Worm (Caenorhabditis elegans) whole organism, L4 larva: Measurements from ENCODE around the gene F55A11.1.

ENCODE experiments used
- F10B5.3 ChIP-seq: sonication (generic microtip); optimal IDR thresholded peaks from 2 replicates; lab custom pipeline; 2016; ENCODE audit warnings: mild to moderate bottlenecking, missing genetic modification characterization, missing compliant biosample characterization
- F37D6.2 ChIP-seq: sonication (generic microtip); optimal IDR thresholded peaks from 2 replicates; lab custom pipeline; 2016; ENCODE audit warnings: mild to moderate bottlenecking, missing genetic modification characterization, missing compliant biosample characterization
- F44E2.7 ChIP-seq: fragments of 200-800 bp; sonication (Bioruptor generic); IDR thresholded peaks from 2 replicates; pipeline ENCODE4 v2.1.2; 2022; ENCODE audit warnings: missing genetic modification characterization, missing compliant biosample characterization
- R02D3.7 ChIP-seq: fragments of 150-350 bp; sonication (generic microtip); optimal IDR thresholded peaks from 3 replicates; lab custom pipeline; 2014; ENCODE audit warnings: missing biosample characterization, missing genetic modification characterization
- T20F7.1 ChIP-seq: fragments of 200-800 bp; sonication (Bioruptor generic); optimal IDR thresholded peaks from 2 replicates; lab custom pipeline; 2018; ENCODE audit warnings: mild to moderate bottlenecking, missing genetic modification characterization, missing compliant biosample characterization
- T26A8.4 ChIP-seq: fragments of 200-800 bp; sonication (Bioruptor generic); IDR thresholded peaks from 2 replicates; pipeline ENCODE4 v1.3.6; 2022; ENCODE audit warnings: missing genetic modification characterization, missing compliant biosample characterization
- Y48G9A.11 ChIP-seq: fragments of 200-800 bp; sonication (Bioruptor generic); IDR thresholded peaks from 2 replicates; pipeline ENCODE4 v1.3.6; 2022; ENCODE audit warnings: missing genetic modification reagents, missing genetic modification characterization, missing compliant biosample characterization
- arid-1 ChIP-seq: fragments of 200-800 bp; sonication (Bioruptor generic); conservative IDR thresholded peaks from 2 replicates; pipeline ENCODE4 v1.3.6; 2022; ENCODE audit warnings: missing genetic modification reagents, missing genetic modification characterization, missing compliant biosample characterization
- daf-12 ChIP-seq: fragments of 150-350 bp; optimal IDR thresholded peaks from 2 replicates; lab custom pipeline; 2014; ENCODE audit warnings: missing biosample characterization, missing genetic modification reagents, missing genetic modification characterization
- daf-19 ChIP-seq: fragments of 200-800 bp; sonication (Bioruptor generic); conservative IDR thresholded peaks from 2 replicates; pipeline ENCODE4 v1.3.6; 2022; ENCODE audit warnings: missing genetic modification characterization, missing compliant biosample characterization
- dmd-6 ChIP-seq: fragments of 200-800 bp; sonication (Bioruptor generic); IDR thresholded peaks from 2 replicates; pipeline ENCODE4 v1.3.6; 2022; ENCODE audit warnings: missing genetic modification reagents, missing genetic modification characterization, missing compliant biosample characterization
- dmd-9 ChIP-seq: fragments of 200-800 bp; sonication (Bioruptor generic); IDR thresholded peaks from 2 replicates; pipeline ENCODE4 v1.3.6; 2022; ENCODE audit warnings: missing genetic modification reagents, missing genetic modification characterization, missing compliant biosample characterization
- dve-1 ChIP-seq: sonication (generic microtip); optimal IDR thresholded peaks from 2 replicates; lab custom pipeline; 2017; ENCODE audit warnings: antibody characterized with exemption, mild to moderate bottlenecking, missing genetic modification characterization, missing compliant biosample characterization; ENCODE audit not compliant: insufficient read depth
- egl-43 ChIP-seq: fragments of 200-800 bp; sonication (Bioruptor generic); IDR thresholded peaks from 2 replicates; pipeline ENCODE4 v1.3.6; 2022; ENCODE audit warnings: missing genetic modification reagents, missing genetic modification characterization, missing compliant biosample characterization
- fos-1 ChIP-seq: fragments of 150-350 bp; optimal IDR thresholded peaks from 2 replicates; lab custom pipeline; 2014; ENCODE audit warnings: missing biosample characterization, missing genetic modification characterization
- gei-8 ChIP-seq: fragments of 200-800 bp; sonication (Bioruptor generic); optimal IDR thresholded peaks from 2 replicates; lab custom pipeline; 2018; ENCODE audit warnings: mild to moderate bottlenecking, missing genetic modification characterization, missing compliant biosample characterization
- hif-1 ChIP-seq, 2 experiments: sonication (generic microtip); optimal IDR thresholded peaks; 2 replicates each; lab custom pipeline; 2016 to 2017; ENCODE audit warnings: missing compliant biosample characterization in 2 of 2, missing genetic modification characterization in 2 of 2, missing genetic modification reagents in 2 of 2, missing genotype in 2 of 2, mild to moderate bottlenecking in 1 of 2
- hlh-11 ChIP-seq: fragments of 200-800 bp; sonication (Bioruptor generic); optimal IDR thresholded peaks from 2 replicates; lab custom pipeline; 2018; ENCODE audit warnings: mild to moderate bottlenecking, missing genetic modification characterization, missing compliant biosample characterization
- hmg-1.1 ChIP-seq: fragments of 200-800 bp; sonication (Bioruptor generic); IDR thresholded peaks from 2 replicates; pipeline ENCODE4 v1.3.6; 2022; ENCODE audit warnings: missing genetic modification reagents, missing genetic modification characterization, missing compliant biosample characterization
- lim-7 ChIP-seq: fragments of 200-800 bp; sonication (Bioruptor generic); IDR thresholded peaks from 2 replicates; pipeline ENCODE4 v1.3.6; 2022; ENCODE audit warnings: missing genetic modification characterization, missing compliant biosample characterization
- lin-1 ChIP-seq: fragments of 200-800 bp; sonication (Bioruptor generic); IDR thresholded peaks from 2 replicates; pipeline ENCODE4 v1.3.6; 2022; ENCODE audit warnings: missing genetic modification reagents, missing genetic modification characterization, missing compliant biosample characterization
- lin-13 ChIP-seq: fragments of 150-350 bp; optimal IDR thresholded peaks from 2 replicates; lab custom pipeline; 2014; ENCODE audit warnings: missing biosample characterization, missing genetic modification reagents, missing genetic modification characterization
- lin-15B ChIP-seq: fragments of 150-350 bp; sonication (generic microtip); optimal IDR thresholded peaks from 3 replicates; lab custom pipeline; 2014; ENCODE audit warnings: missing biosample characterization, missing genetic modification characterization
- lin-29 ChIP-seq: fragments of 200-800 bp; sonication (Bioruptor generic); IDR thresholded peaks from 2 replicates; pipeline ENCODE4 v1.3.6; 2022; ENCODE audit warnings: missing genetic modification reagents, missing genetic modification characterization, missing compliant biosample characterization
- lin-38 ChIP-seq: fragments of 200-800 bp; sonication (Bioruptor generic); IDR thresholded peaks from 2 replicates; pipeline ENCODE4 v1.3.6; 2022; ENCODE audit warnings: missing genetic modification reagents, missing genetic modification characterization, missing compliant biosample characterization
- lin-39 ChIP-seq: fragments of 150-350 bp; optimal IDR thresholded peaks from 2 replicates; lab custom pipeline; 2014; ENCODE audit warnings: missing biosample characterization, missing genetic modification reagents, missing genetic modification characterization
- mep-1 ChIP-seq: fragments of 150-350 bp; sonication (generic microtip); optimal IDR thresholded peaks from 3 replicates; lab custom pipeline; 2014; ENCODE audit warnings: missing biosample characterization, missing genetic modification characterization
- mes-2 ChIP-seq: sonication (generic microtip); optimal IDR thresholded peaks from 2 replicates; lab custom pipeline; 2016; ENCODE audit warnings: missing genotype, mild to moderate bottlenecking, missing genetic modification characterization, missing compliant biosample characterization; ENCODE audit not compliant: poor library complexity, severe bottlenecking
- mxl-2 ChIP-seq: fragments of 200-800 bp; sonication (Bioruptor generic); conservative IDR thresholded peaks from 2 replicates; pipeline ENCODE4 v1.3.6; 2022; ENCODE audit warnings: missing genetic modification reagents, missing genetic modification characterization, missing compliant biosample characterization
- nhr-10 ChIP-seq: fragments of 150-350 bp; optimal IDR thresholded peaks from 2 replicates; lab custom pipeline; 2014; ENCODE audit warnings: missing biosample characterization, missing genetic modification characterization
- nhr-111 ChIP-seq: fragments of 200-800 bp; sonication (Bioruptor generic); optimal IDR thresholded peaks from 2 replicates; lab custom pipeline; 2018; ENCODE audit warnings: mild to moderate bottlenecking, missing genetic modification characterization, missing compliant biosample characterization
- nhr-25 ChIP-seq: sonication (generic microtip); optimal IDR thresholded peaks from 2 replicates; lab custom pipeline; 2017; ENCODE audit warnings: missing genetic modification characterization, mild to moderate bottlenecking, missing compliant biosample characterization, antibody characterized with exemption, moderate library complexity, borderline replicate concordance; ENCODE audit not compliant: insufficient read depth
- nhr-28 ChIP-seq: fragments of 150-350 bp; optimal IDR thresholded peaks from 2 replicates; lab custom pipeline; 2014; ENCODE audit warnings: missing biosample characterization, missing genetic modification characterization
- nhr-76 ChIP-seq: fragments of 150-350 bp; optimal IDR thresholded peaks from 2 replicates; lab custom pipeline; 2014; ENCODE audit warnings: missing biosample characterization, missing genetic modification characterization
- rbr-2 ChIP-seq: sonication (generic microtip); optimal IDR thresholded peaks from 2 replicates; lab custom pipeline; 2016; ENCODE audit warnings: missing genotype, missing genetic modification characterization, missing compliant biosample characterization
- sdz-12 ChIP-seq: fragments of 200-800 bp; sonication (Bioruptor generic); optimal IDR thresholded peaks from 2 replicates; lab custom pipeline; 2018; ENCODE audit warnings: mild to moderate bottlenecking, missing genetic modification characterization, missing compliant biosample characterization
- set-16 ChIP-seq: fragments of 200-800 bp; sonication (Bioruptor generic); IDR thresholded peaks from 2 replicates; pipeline ENCODE4 v1.3.6; 2022; ENCODE audit warnings: missing genetic modification reagents, missing genetic modification characterization, missing compliant biosample characterization
- snpc-1.2 ChIP-seq: fragments of 200-800 bp; sonication (Bioruptor generic); IDR thresholded peaks from 2 replicates; pipeline ENCODE4 v1.3.6; 2022; ENCODE audit warnings: missing genetic modification reagents, missing genetic modification characterization, missing compliant biosample characterization
- snpc-4 ChIP-seq: fragments of 150-350 bp; optimal IDR thresholded peaks from 2 replicates; lab custom pipeline; 2014; ENCODE audit warnings: missing biosample characterization, missing genetic modification characterization
- spr-1 ChIP-seq: sonication (generic microtip); optimal IDR thresholded peaks from 2 replicates; lab custom pipeline; 2016; ENCODE audit warnings: mild to moderate bottlenecking, missing genetic modification characterization, missing compliant biosample characterization
- spr-3 ChIP-seq: fragments of 200-800 bp; sonication (Bioruptor generic); optimal IDR thresholded peaks from 2 replicates; lab custom pipeline; 2018; ENCODE audit warnings: mild to moderate bottlenecking, missing genetic modification characterization, missing compliant biosample characterization
- tag-97 ChIP-seq: fragments of 200-800 bp; sonication (Bioruptor generic); IDR thresholded peaks from 2 replicates; pipeline ENCODE4 v1.3.6; 2022; ENCODE audit warnings: missing genetic modification characterization, missing compliant biosample characterization
- unc-130 ChIP-seq: sonication (generic microtip); optimal IDR thresholded peaks from 2 replicates; lab custom pipeline; 2016; ENCODE audit warnings: missing genetic modification reagents, missing genetic modification characterization, missing compliant biosample characterization
- unc-62 ChIP-seq, 3 experiments: fragments of 150-350 bp in 1 of 3; sonication (generic microtip); optimal IDR thresholded peaks in 2 of 3; peaks in 1 of 3; 1 replicate in 1 of 3; 2 replicates in 2 of 3; lab custom pipeline; 2014 to 2017; ENCODE audit warnings: missing biosample characterization in 3 of 3, missing genetic modification characterization in 3 of 3, missing genetic modification reagents in 3 of 3, missing genotype in 1 of 3
- vab-7 ChIP-seq: fragments of 200-800 bp; sonication (Bioruptor generic); IDR thresholded peaks from 2 replicates; pipeline ENCODE4 v1.3.6; 2022; ENCODE audit warnings: missing genetic modification reagents, missing genetic modification characterization, missing compliant biosample characterization
- zfp-2 ChIP-seq: sonication (generic microtip); optimal IDR thresholded peaks from 2 replicates; lab custom pipeline; 2016; ENCODE audit warnings: mild to moderate bottlenecking, missing genetic modification characterization, missing compliant biosample characterization
- zfp-3 ChIP-seq: fragments of 200-800 bp; sonication (Bioruptor generic); conservative IDR thresholded peaks from 2 replicates; pipeline ENCODE4 v1.3.6; 2022; ENCODE audit warnings: missing genetic modification reagents, missing genetic modification characterization, missing compliant biosample characterization
- ztf-11 ChIP-seq: fragments of 150-350 bp; optimal IDR thresholded peaks from 2 replicates; lab custom pipeline; 2014; ENCODE audit warnings: missing biosample characterization, missing genetic modification characterization

Gene F55A11.1

DNA sequence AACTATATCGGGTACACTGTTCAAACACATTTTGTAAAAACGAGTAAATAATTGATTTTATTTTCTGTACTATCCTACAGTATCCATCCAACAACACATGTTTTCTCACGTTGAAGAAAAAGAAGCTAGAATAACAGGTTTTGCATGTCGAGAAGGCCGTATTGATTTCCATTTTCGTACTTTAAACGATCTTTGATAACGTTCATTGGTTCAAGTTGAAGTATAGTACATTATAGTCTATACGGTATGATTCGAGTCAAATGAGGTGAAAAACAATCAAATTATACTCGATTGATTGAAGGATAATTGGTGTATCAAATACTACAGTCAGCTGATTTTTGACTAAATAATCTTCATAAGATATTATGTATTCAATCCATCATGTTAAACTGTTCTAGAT is 36.3 kb upstream of the F55A11.1 start (continued):
- TF ChIP-seq gei-8 (GFP tag; lab: Kevin White, UChicago), result no peak
- no peak for TF ChIP-seq snpc-1.2 (GFP tag; lab: Robert Waterston, UW)
- TF ChIP-seq arid-1, result no peak
- TF ChIP-seq lin-1 (GFP tag; lab: Robert Waterston, UW), result no peak
- no peak for TF ChIP-seq T26A8.4
- peak; percentile 24 for TF ChIP-seq T20F7.1 (GFP tag; lab: Kevin White, UChicago)
- no peak for TF ChIP-seq daf-12 (tag; lab: Kevin White, UChicago)
- no peak for TF ChIP-seq egl-43 (GFP tag; lab: Robert Waterston, UW)
- no peak for TF ChIP-seq snpc-4 (tag; lab: Kevin White, UChicago)
- no peak for TF ChIP-seq unc-62 (GFP tag; optimal IDR thresholded peaks at IDR 0.05 in 1 of 2; lab: Kevin White, UChicago)
- no peak for TF ChIP-seq unc-62 (tag; optimal IDR thresholded peaks at IDR 0.05; lab: Kevin White, UChicago)
- no peak for TF ChIP-seq set-16 (GFP tag; lab: Robert Waterston, UW)
- no peak for TF ChIP-seq hmg-1.1 (GFP tag; lab: Robert Waterston, UW)
- no peak for TF ChIP-seq fos-1
- TF ChIP-seq Y48G9A.11, result no peak
- TF ChIP-seq mxl-2 (GFP tag; lab: Robert Waterston, UW), result no peak
- TF ChIP-seq sdz-12, result no peak
- TF ChIP-seq lin-38, result no peak
- no peak for TF ChIP-seq F37D6.2 (tag; lab: Kevin White, UChicago)
- TF ChIP-seq lin-39 (tag; lab: Kevin White, UChicago), result no peak
- TF ChIP-seq dmd-6 (GFP tag; lab: Robert Waterston, UW), result no peak
- no peak for TF ChIP-seq mes-2 (tag; lab: Kevin White, UChicago)
- peak; percentile 20 for TF ChIP-seq hlh-11

DNA sequence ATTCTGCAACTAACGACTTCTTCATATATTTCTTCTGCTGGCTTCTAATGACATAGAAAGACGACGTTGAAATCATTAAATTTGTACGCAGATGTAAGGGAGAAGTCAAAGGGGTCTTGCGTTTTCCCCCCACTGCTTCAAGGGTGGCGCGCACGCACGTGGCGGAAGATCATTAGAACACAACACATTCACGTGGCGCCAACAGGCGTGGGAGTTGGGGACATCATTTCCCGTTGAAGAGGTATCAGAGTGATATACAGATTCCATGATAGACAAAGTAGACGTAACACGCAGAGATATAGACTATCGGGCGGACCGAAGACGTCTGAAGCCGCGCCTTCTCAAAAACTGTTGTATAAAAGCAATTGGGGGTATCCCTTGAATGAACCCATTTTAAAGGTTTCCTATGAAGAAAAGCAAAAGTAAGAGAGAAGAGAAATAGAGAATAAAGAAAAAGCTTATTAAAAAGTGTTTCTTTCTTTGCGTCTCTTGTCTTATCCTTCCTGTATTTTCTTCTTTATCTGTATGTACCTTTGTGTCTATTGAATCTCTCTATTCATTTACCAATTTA is 35.2 kb upstream of the F55A11.1 start:
- TF ChIP-seq F10B5.3 (tag; lab: Kevin White, UChicago) (no peak), lim-7 (GFP tag; lab: Robert Waterston, UW) (no peak), arid-1 (no peak), nhr-28 (tag; lab: Kevin White, UChicago) (peak; percentile 32), rbr-2 (peak; percentile 30), nhr-76 (tag; lab: Kevin White, UChicago) (no peak), unc-62 (GFP tag; optimal IDR thresholded peaks at IDR 0.05 in 1 of 2; lab: Kevin White, UChicago) (peak in 1 of 2 experiments; percentile 93), unc-62 (tag; optimal IDR thresholded peaks at IDR 0.05; lab: Kevin White, UChicago) (no peak), fos-1 (no peak), R02D3.7 (tag; lab: Kevin White, UChicago) (no peak), hif-1 (tag; optimal IDR thresholded peaks at IDR 0.05; lab: Kevin White, UChicago) (no peak), gei-8 (GFP tag; lab: Kevin White, UChicago) (peak; percentile 11), dve-1 (tag; lab: Kevin White, UChicago) (no peak), hmg-1.1 (GFP tag; lab: Robert Waterston, UW) (0 out of 2 replicates have a peak, but pooled peaks have one; percentile 34), nhr-10 (tag; lab: Kevin White, UChicago) (peak; percentile 28), nhr-111 (GFP tag; lab: Kevin White, UChicago) (no peak), zfp-3 (GFP tag; lab: Robert Waterston, UW) (no peak), nhr-25 (tag; lab: Kevin White, UChicago) (peak; percentile 72), spr-3 (GFP tag; lab: Kevin White, UChicago) (no peak), vab-7 (GFP tag; lab: Robert Waterston, UW) (no peak), ztf-11 (tag; lab: Kevin White, UChicago) (no peak), F44E2.7 (no peak), spr-1 (tag; lab: Kevin White, UChicago) (peak; percentile 84), tag-97 (no peak), lin-13 (no peak), daf-19 (GFP tag; lab: Robert Waterston, UW) (no peak), lin-15B (tag; lab: Kevin White, UChicago) (no peak), dmd-9 (GFP tag; lab: Robert Waterston, UW) (no peak), mep-1 (tag; lab: Kevin White, UChicago) (peak; percentile 49), lin-39 (tag; lab: Kevin White, UChicago) (no peak), mes-2 (tag; lab: Kevin White, UChicago) (no peak), zfp-2 (no peak), egl-43 (GFP tag; lab: Robert Waterston, UW) (no peak), lin-29 (peak; percentile 63; the same call in 1 of the 2 replicates), unc-130 (GFP tag; lab: Kevin White, UChicago) (no peak)
